Fruit fly (Drosophila melanogaster) S2 (cell line): ENCODE measurements around the gene Nost.

ENCODE experiments used
- CG8478 ChIP-seq: fragments of >200 bp; optimal IDR thresholded peaks from 2 replicates; lab custom pipeline; 2018
- CTCF ChIP-seq, 2 experiments: fragments of >200 bp; optimal IDR thresholded peaks; 2 replicates each; lab custom pipeline; 2018

- no peak for TF ChIP-seq CTCF (optimal IDR thresholded peaks at IDR 0.05; lab: Kevin White, UChicago)
- no peak for TF ChIP-seq CG8478 (lab: Kevin White, UChicago)
These were observed 30.1 kb downstream of the Nost start for dm6 chrX:9060078-9060477.
